Worm (Caenorhabditis elegans): Measurements from ENCODE around the gene srx-65.

The srx-65 gene

ce11 chrV:3921635-3922034 lies at the start of gene srx-65:
Gene srx-65, plus strand, starts transcription at chrV:3921935.
- TF ChIP-seq ceh-100 (GFP tag; IDR thresholded peaks at IDR 0.05) (no peak), ztf-18 (tag; optimal IDR thresholded peaks at IDR 0.05) (no peak), egl-18 (GFP tag; IDR thresholded peaks at IDR 0.05) (no peak), gei-17 (GFP tag; optimal IDR thresholded peaks at IDR 0.05) (no peak), F33H1.4 (GFP tag; IDR thresholded peaks at IDR 0.05) (no peak), ztf-26 (tag; optimal IDR thresholded peaks at IDR 0.05) (no peak), snpc-1.1 (tag; optimal IDR thresholded peaks at IDR 0.05; ENCODE audit: insufficient read depth) (no peak), F55B11.4 (tag; optimal IDR thresholded peaks at IDR 0.05; ENCODE audit: borderline replicate concordance, insufficient read depth) (no peak), lag-1 (GFP tag; IDR thresholded peaks at IDR 0.05) (no peak), madf-6 (GFP tag; IDR thresholded peaks at IDR 0.05) (no peak), snpc-3.4 (tag; optimal IDR thresholded peaks at IDR 0.05) (no peak)

- no peak for TF ChIP-seq lin-35 (GFP tag; optimal IDR thresholded peaks at IDR 0.05)
- TF ChIP-seq tbx-9 (tag; optimal IDR thresholded peaks at IDR 0.05; ENCODE audit: borderline replicate concordance), result no peak
- TF ChIP-seq B0336.3 (GFP tag; IDR thresholded peaks at IDR 0.05), result no peak
- no peak for TF ChIP-seq lag-1 (GFP tag; IDR thresholded peaks at IDR 0.05)
- no peak for TF ChIP-seq tlf-1 (GFP tag; optimal IDR thresholded peaks at IDR 0.05)
- TF ChIP-seq hsf-1 (GFP tag; IDR thresholded peaks at IDR 0.05), result no peak
- TF ChIP-seq T07F8.4 (tag; optimal IDR thresholded peaks at IDR 0.05), result no peak
- no peak for TF ChIP-seq lir-1 (GFP tag; conservative IDR thresholded peaks at IDR 0.05)
- TF ChIP-seq madf-8 (GFP tag; conservative IDR thresholded peaks at IDR 0.05), result no peak
- TF ChIP-seq B0019.2 (GFP tag; conservative IDR thresholded peaks at IDR 0.05), result no peak
- TF ChIP-seq K12H6.12 (tag; optimal IDR thresholded peaks at IDR 0.05), result no peak
- TF ChIP-seq dpff-1 (tag; optimal IDR thresholded peaks at IDR 0.05), result no peak
- no peak for TF ChIP-seq ceh-100 (GFP tag; IDR thresholded peaks at IDR 0.05)
These were observed 47.5 kb upstream of the srx-65 start, which contains the start of gene nhr-158 for ce11 chrV:3874102-3874744. Gene nhr-158, minus strand, starts transcription at chrV:3874152.

ce11 chrV:3877242-3877641 lies 44.5 kb upstream of the srx-65 start:
- TF ChIP-seq snpc-3.4 (tag; optimal IDR thresholded peaks at IDR 0.05) (no peak), madf-10 (tag; optimal IDR thresholded peaks at IDR 0.05) (no peak), C06A6.2 (GFP tag; conservative IDR thresholded peaks at IDR 0.05) (no peak), snpc-1.1 (tag; optimal IDR thresholded peaks at IDR 0.05; ENCODE audit: insufficient read depth) (no peak), Y53G8AR.9 (GFP tag; conservative IDR thresholded peaks at IDR 0.05) (no peak), ceh-58 (GFP tag; IDR thresholded peaks at IDR 0.05) (no peak), egrh-3 (GFP tag; IDR thresholded peaks at IDR 0.05) (no peak), D2030.7 (GFP tag; IDR thresholded peaks at IDR 0.05) (no peak), C17E4.6 (GFP tag; IDR thresholded peaks at IDR 0.05) (no peak), zim-3 (tag; optimal IDR thresholded peaks at IDR 0.05) (no peak), tbx-9 (tag; optimal IDR thresholded peaks at IDR 0.05; ENCODE audit: borderline replicate concordance) (no peak), K11D2.4 (GFP tag; IDR thresholded peaks at IDR 0.05) (no peak), sdz-38 (tag; optimal IDR thresholded peaks at IDR 0.05) (no peak), him-1 (tag; optimal IDR thresholded peaks at IDR 0.05) (no peak), B0019.2 (GFP tag; conservative IDR thresholded peaks at IDR 0.05) (no peak), Y79H2A.3 (GFP tag; conservative IDR thresholded peaks at IDR 0.05) (no peak), unc-130 (GFP tag; optimal IDR thresholded peaks at IDR 0.05) (no peak), dpff-1 (tag; optimal IDR thresholded peaks at IDR 0.05) (no peak), ztf-22 (GFP tag; optimal IDR thresholded peaks at IDR 0.05) (no peak)
